Fruit fly (Drosophila melanogaster) whole organism: ENCODE data around the gene BBS8.

Source experiments
- CG8478 ChIP-seq: fragments of >200 bp; optimal IDR thresholded peaks from 2 replicates; lab custom pipeline; 2018; ENCODE audit warnings: inconsistent platforms
- Dll ChIP-seq: fragments of >200 bp; optimal IDR thresholded peaks from 2 replicates; lab custom pipeline; 2017
- EcR ChIP-seq, 2 experiments: fragments of >200 bp; optimal IDR thresholded peaks; 2 replicates each; lab custom pipeline; 2017; ENCODE audit warnings: missing biosample characterization in 2 of 2, missing genetic modification characterization in 2 of 2, missing genetic modification reagents in 2 of 2
- pan ChIP-seq: fragments of >200 bp; optimal IDR thresholded peaks from 2 replicates; lab custom pipeline; 2017
- psq ChIP-seq: fragments of >200 bp; optimal IDR thresholded peaks from 2 replicates; lab custom pipeline; 2017
- usp ChIP-seq: fragments of >200 bp; optimal IDR thresholded peaks from 2 replicates; lab custom pipeline; 2017; ENCODE audit warnings: missing biosample characterization, missing genetic modification characterization, mixed read lengths

BBS8 gene

DNA sequence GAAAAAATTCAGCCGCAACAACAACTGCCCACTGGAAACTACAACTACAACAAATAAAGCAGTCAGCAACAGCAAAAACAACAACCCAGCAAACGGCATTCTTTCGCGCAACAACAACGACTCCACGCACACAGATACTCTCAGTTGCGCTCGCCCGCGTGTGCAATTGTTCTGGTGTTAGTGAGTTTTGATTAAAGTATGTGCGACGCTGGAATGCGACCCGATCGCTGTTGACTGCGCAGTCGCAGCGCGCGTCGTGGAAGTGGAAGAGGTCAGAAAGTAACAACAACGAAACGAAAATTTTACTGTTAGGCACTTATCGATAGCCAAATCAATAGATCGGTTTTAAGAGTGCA lies 8.9 kb downstream of the BBS8 start:
- TF ChIP-seq usp (no peak), psq (lab: Kevin White, UChicago) (no peak), EcR (GFP tag; optimal IDR thresholded peaks at IDR 0.05; lab: Kevin White, UChicago) (no peak), Dll (lab: Kevin White, UChicago) (no peak), pan (lab: Kevin White, UChicago) (no peak), CG8478 (lab: Kevin White, UChicago) (no peak)

DNA sequence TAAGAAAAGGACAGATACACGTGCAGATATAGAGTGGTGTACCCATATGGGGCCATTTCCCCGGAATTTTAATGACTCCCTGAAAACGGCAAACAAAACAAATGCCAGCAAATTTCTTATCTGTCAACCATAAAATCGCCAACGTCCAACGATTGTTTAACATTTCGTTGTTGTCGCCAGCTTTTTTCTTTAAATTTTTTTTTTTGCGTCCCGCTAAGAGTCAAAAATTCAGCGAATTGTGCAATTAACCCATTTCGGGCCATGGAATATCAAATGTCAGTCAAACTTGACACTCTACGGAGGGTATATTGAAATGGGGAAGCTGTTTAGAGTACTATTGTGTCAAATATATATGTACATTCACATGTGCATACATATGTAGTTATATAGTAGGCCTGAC lies 9.4 kb downstream of the BBS8 start:
- TF ChIP-seq pan (lab: Kevin White, UChicago) (no peak), EcR (GFP tag; optimal IDR thresholded peaks at IDR 0.05; lab: Kevin White, UChicago) (no peak), usp (no peak), psq (lab: Kevin White, UChicago) (no peak), Dll (lab: Kevin White, UChicago) (no peak), CG8478 (lab: Kevin White, UChicago) (no peak)

DNA sequence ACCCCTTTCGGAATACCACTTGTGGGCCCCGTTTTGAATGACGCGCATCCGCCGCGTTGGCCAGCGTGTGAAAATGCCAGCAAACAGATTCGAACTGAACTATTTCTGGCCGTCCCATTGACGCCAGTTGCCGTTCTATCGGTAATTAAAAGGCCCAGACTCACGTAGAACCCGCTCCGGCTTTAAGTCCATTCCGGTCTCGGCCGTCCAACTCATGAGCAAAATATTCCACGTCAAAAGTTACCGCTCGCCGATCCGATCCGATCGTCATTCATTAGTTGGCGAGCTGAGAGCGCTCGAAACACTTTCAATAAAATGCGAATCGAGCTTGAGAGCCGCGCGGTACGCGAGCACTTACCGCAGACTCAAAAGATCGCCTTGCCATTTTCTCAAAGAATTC lies 11.8 kb downstream of the BBS8 start:
- no peak for TF ChIP-seq usp
- no peak for TF ChIP-seq pan (lab: Kevin White, UChicago)
- no peak for TF ChIP-seq Dll (lab: Kevin White, UChicago)
- TF ChIP-seq CG8478 (lab: Kevin White, UChicago) = no peak
- no peak for TF ChIP-seq psq (lab: Kevin White, UChicago)
- no peak for TF ChIP-seq EcR (GFP tag; optimal IDR thresholded peaks at IDR 0.05; lab: Kevin White, UChicago)

DNA sequence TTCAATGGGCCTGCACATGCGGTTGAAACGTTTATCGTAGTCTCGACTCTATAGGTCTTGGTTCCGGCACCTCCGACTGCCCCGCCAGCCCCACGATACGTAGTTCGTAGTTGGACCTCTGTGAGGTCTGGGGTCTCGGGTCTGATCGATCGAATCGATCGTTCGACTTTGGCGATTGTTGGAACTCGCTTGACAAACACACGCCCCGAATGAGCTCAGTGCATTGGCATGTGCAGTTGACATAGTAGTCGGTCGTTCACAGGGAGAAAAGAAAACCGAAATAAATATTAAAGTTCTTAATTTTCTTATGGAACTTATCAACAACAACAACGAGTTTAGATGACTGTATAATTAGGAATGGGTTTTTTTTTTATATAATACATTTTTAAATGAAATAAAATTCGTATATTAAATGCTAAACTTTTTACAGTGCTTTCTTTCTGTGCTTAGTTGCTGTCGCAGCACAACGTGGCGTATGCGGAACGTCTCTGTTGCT lies 12.7 kb downstream of the BBS8 start:
- no peak for TF ChIP-seq usp
- TF ChIP-seq psq (lab: Kevin White, UChicago) = no peak
- TF ChIP-seq pan (lab: Kevin White, UChicago) = no peak
- TF ChIP-seq CG8478 (lab: Kevin White, UChicago) = no peak
- no peak for TF ChIP-seq EcR (GFP tag; optimal IDR thresholded peaks at IDR 0.05; lab: Kevin White, UChicago)
- TF ChIP-seq Dll (lab: Kevin White, UChicago) = no peak

DNA sequence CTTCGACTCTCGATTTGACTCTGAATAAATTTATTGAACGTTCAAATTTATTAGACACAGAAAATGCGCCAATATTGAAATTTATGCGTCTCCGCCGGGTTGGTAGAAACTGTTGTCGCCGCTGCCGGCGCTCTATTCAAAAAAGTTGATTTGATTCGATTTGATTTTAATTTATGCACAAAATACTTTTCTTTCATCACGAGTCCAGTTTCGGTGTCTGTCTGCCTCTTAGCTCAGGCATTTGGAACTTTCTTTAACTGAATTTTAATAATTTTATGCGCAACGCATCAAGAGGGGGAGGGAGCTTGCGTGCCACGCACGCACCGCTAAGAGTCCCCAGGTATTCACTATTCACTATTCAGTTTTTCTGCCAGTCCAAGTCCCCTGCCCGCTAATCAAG lies 14.8 kb downstream of the BBS8 start:
- TF ChIP-seq usp (no peak), psq (lab: Kevin White, UChicago) (no peak), pan (lab: Kevin White, UChicago) (no peak), EcR (GFP tag; optimal IDR thresholded peaks at IDR 0.05; lab: Kevin White, UChicago) (no peak), Dll (lab: Kevin White, UChicago) (no peak), CG8478 (lab: Kevin White, UChicago) (no peak)

DNA sequence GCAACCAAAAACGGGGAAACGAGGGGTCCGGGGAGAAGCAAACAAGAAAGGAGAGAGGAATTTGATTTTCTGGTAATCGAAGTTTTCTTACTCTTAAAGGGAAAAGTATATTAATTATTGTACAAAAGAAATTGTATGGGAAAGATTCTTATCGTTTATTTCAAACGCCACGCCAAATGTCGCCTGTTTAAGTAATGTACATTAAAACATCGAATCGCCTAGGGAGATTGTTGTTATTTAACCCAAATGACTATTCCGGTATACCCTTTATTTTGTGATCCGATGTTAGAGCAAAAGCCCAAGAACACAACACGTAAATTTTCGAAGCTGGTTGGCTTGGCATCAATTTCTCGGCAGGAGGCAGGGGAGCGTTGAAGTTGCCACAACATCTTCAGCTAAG lies 16.7 kb downstream of the BBS8 start:
- TF ChIP-seq usp (no peak), EcR (GFP tag; optimal IDR thresholded peaks at IDR 0.05; lab: Kevin White, UChicago) (no peak), pan (lab: Kevin White, UChicago) (no peak), psq (lab: Kevin White, UChicago) (no peak), Dll (lab: Kevin White, UChicago) (no peak), CG8478 (lab: Kevin White, UChicago) (no peak)

DNA sequence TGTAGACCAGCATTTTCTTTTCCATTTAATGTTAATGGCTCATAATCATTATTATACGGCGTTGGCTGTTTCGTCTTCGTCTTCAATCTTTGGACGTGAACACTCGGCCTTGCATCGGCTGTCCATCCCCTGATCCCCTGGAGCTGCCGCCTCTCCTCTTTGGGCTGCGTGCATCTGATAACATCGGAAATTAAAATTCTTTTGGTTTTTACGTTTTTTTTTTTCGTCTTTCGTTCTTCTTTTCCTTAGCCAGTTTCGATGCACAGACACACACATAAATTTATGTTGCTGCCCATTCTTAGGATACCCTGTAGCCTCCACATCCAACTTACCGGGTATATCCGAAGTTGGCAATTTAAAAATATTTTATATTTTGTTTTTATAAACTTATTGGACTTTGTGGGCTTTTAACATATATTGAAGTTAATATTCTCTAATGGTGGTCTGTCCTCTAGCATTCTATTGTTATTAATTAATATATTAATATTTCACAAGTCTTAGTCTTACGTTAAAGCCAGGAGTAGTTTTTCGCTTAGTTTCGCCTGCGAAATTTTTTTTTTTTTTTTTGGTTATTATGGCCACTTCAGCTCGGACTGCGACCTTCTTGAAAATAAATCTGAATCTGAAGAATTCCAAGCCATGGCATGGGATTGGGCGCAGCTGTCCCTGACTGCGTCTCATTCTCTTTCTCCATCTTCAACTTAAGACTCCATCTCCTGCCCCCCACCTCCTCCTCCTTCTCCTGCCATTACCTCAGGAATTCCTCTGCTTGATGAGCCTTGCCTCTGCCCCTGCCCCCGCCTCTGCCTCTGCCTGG lies 18.2 kb downstream of the BBS8 start:
- TF ChIP-seq pan (lab: Kevin White, UChicago) (peak; percentile 81), Dll (lab: Kevin White, UChicago) (no peak), EcR (GFP tag; optimal IDR thresholded peaks at IDR 0.05; lab: Kevin White, UChicago) (no peak), psq (lab: Kevin White, UChicago) (no peak), usp (no peak), CG8478 (lab: Kevin White, UChicago) (no peak)

DNA sequence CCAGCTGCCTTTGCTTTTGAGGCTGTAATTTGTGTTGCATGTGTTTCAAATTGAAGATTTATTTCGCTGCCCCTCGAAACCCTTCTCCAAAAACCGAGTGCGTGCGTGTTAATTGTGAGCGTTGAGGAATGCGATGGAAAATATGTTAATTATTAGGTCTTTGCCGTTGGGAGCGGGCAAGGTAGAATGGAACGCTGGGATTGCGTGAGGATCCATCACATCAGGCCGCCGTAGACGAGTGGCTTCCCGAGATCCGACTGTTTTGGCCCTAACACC lies 18.7 kb downstream of the BBS8 start:
- peak; percentile 29 for TF ChIP-seq Dll (lab: Kevin White, UChicago)
- no peak for TF ChIP-seq pan (lab: Kevin White, UChicago)

DNA sequence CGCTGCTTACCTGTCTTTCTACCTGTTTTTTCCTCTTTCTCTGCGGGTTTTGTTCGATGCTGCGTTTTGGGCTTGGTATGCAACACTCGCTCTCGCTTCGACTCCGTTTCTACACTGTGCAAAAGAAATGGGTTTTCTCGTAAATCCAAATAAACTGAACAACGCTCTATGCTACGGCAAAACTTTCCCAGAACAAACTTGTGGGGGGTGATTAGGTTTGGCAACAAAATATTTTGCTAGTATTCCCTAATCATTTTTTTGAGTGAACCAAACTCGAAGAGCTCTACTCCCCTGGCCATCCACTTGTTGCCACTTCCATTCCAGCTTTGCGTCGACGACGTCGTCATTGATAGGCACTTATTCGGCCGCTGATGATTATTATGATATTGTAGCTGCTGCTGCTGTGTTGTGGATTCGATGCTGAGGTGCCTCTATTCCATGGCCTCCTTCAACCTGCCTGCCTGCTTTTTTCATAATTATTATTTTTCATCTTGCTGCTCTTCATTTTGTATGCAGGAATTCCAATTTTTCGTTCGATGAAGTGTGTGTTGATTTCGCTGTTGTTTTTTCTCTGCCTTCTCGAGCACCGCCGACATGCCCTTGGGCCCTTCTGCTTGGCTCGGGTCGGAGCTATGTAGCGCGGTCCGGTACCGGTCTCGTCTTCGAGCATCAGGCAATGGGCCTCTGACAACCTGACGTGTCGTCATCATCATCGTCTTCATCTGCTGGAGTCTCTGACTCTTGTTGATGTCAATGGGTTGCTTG lies 19.4 kb downstream of the BBS8 start:
- TF ChIP-seq psq (lab: Kevin White, UChicago) = no peak
- no peak for TF ChIP-seq pan (lab: Kevin White, UChicago)
- no peak for TF ChIP-seq usp
- TF ChIP-seq EcR (GFP tag; optimal IDR thresholded peaks at IDR 0.05; lab: Kevin White, UChicago) = no peak
- TF ChIP-seq CG8478 (lab: Kevin White, UChicago) = no peak

DNA sequence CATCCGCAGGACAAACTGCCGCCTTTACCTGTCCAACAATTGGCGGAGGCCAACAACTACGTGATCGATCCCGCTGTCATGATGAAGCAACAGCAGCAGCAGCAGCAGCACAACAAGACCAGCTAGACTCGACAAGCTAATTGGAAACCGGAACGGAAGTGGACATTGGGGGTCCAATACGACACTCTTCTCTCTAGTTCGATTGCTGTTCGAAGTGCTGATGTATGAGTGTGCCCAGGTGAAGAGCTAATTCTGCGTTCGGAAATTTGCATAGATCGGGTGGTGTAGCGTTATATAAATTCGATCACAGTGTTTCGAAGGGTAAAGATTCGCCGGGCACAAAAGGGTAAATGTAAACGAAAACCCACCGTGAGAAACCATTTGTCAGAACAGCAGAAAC lies 24.5 kb downstream of the BBS8 start:
- TF ChIP-seq usp (no peak), Dll (lab: Kevin White, UChicago) (no peak), EcR (GFP tag; optimal IDR thresholded peaks at IDR 0.05; lab: Kevin White, UChicago) (no peak), pan (lab: Kevin White, UChicago) (no peak), psq (lab: Kevin White, UChicago) (no peak), CG8478 (lab: Kevin White, UChicago) (no peak)

DNA sequence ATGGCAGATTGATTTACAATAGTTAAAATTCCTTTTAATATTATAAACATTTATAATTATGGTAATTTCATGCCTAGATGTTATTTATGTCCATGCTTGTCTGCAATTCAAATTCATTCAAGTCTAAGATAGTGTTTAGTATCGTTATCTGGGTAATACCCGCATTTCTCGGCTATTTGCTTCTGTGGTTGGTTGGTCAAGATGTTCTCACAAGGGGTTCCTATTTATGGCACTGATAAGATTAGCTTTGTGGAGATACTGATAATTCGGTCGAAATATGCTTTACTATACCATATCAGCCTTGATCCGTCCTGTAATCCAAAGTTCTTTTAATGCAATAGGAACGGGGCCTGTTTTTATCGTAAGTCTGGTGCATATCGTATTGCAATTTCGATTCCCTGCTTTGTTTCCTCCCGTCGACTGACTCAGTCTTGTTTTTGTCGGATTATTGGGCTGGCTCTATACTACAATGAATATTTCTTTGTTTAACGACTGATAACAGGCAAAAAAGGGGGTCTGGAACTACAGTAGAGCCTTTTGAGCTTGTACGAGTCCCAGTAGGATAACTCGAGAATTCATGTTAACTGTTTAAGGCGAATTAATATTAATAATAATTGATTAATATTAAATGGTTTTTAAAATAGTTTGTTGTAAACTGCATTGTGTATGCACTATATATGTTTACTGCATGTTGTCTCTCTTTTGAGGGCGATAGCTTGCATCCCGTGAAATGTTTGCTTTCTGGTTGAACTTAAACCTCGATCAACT lies 29.2 kb downstream of the BBS8 start:
- no peak for TF ChIP-seq usp
- TF ChIP-seq pan (lab: Kevin White, UChicago) = no peak
- no peak for TF ChIP-seq Dll (lab: Kevin White, UChicago)
- no peak for TF ChIP-seq psq (lab: Kevin White, UChicago)
- no peak for TF ChIP-seq EcR (GFP tag; optimal IDR thresholded peaks at IDR 0.05; lab: Kevin White, UChicago)
- TF ChIP-seq CG8478 (lab: Kevin White, UChicago) = no peak
